Worm (Caenorhabditis elegans): ENCODE results near the gene T13A10.1.
"Not testable (repeated sequence)": the region's sequence is repeated elsewhere in the genome, so short reads cannot be mapped to it uniquely, and the experiment has no call there.

Gene T13A10.1

DNA sequence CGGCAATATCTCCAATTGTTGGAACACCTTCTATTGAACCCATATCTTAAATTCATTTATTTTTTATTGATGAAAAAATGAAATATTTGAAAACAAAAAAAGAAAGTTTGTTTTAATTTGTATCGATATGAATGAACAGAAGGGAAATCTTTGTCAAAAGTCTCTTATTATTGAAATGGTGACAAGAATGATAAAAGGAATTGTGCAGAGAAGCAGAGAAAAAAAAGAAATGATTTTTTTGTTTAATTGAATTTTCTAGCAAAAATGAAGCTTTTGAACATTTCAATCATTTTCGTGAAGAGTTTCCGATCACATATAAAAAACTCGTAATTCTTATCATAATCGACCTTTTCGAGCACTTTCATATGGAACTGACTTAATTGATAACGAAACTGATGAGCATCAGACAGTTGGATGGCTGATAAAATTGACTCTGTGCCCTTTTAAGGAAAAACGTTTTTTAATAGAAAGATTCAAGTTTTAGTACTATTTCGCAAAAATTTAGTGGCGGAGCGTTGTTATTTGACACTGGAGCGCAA lies at the start of gene T13A10.1, which contains the start of gene aat-4:
TSS of gene T13A10.1 (plus strand) at position 411 of the 539 bp plus-strand sequence.
TSS of gene aat-4 (minus strand) at position 51 of the 539 bp plus-strand sequence.
- no peak for TF ChIP-seq unc-62 (GFP tag; optimal IDR thresholded peaks at IDR 0.05)

DNA sequence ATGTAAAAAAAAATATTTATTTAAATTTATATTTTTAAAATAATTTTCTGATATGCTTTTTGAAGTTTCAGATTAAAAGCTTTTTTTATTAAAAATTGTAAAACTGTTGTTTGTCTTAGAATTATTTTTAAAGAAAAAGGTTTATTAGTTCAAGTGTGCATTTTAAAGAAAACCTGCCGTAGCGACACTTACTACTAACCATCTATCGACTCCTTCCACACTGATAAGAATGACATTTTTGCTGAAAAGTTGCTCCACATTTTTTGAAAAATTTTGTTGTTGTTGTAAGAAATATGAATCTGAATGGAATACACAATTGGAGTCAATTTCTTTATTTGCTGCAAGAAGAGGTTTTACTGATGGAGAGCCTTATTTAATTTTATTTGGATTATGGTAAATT lies 47.9 kb upstream of the T13A10.1 start, which contains the start of gene C49A9.1:
TSS of gene C49A9.1 (plus strand) at position 217 of the 400 bp plus-strand sequence.
- no peak for TF ChIP-seq unc-62 (GFP tag; optimal IDR thresholded peaks at IDR 0.05)

DNA sequence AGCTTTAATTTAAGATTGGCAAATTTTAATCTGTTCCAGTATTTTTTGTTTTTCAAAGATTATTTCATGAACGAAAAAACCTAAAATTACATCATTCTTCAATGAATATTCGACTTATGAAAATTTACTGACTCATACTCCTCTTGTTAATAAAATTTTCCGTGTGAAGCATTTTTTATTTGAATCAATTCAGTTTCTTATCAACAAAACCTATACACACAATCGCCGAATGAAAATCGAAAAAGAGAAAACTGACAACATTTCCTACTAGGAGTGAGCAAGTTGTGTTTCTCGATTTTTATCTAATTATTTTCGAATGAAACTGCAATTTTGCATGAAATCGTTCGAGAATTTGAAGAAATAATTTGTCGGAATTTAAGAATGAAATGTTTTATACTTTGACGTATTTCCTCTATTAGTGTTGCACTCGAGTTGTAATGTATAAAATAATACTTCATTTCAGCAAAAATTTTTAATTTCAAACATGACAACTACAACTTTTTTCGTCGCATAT lies 45.3 kb upstream of the T13A10.1 start, which contains the start of gene F58F9.4:
TSS of gene F58F9.4 (plus strand) at position 464 of the 514 bp plus-strand sequence.
- no peak for TF ChIP-seq unc-62 (GFP tag; optimal IDR thresholded peaks at IDR 0.05)

DNA sequence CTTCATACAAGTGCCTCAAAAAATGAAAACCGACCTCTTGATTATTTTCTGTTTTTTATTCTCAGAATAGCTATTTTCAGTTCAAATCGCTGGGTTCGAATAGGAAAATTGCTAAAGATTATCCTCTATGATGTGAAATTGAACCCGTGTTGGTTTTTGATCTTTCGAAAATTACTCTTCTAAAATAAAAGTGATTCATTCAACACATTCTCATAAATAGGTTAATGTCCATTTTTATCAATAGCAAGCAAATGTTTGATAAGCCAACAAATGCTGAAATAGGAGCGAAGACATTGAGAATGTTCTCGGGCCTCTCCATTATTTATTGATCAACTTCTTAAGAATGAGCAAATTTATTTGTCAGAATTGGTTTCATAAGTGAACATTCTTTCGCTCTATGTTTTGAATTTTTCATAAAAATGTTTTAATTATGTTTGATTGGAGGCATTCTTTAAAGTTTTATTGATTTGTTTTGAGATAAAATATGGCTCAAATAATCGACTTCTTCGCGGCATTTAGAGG lies 43.1 kb upstream of the T13A10.1 start, which contains the start of gene F58F9.3:
TSS of gene F58F9.3 (plus strand) at position 472 of the 522 bp plus-strand sequence.
- no peak for TF ChIP-seq unc-62 (GFP tag; optimal IDR thresholded peaks at IDR 0.05)

- no peak for TF ChIP-seq unc-62 (GFP tag; optimal IDR thresholded peaks at IDR 0.05)
Observed at ce11 chrIV:6237508-6238227, 38.2 kb upstream of the T13A10.1 start, which contains the start of the genes F58F9.6 and F58F9.8. Gene F58F9.6, minus strand, starts transcription at chrIV:6237608. Gene F58F9.8, plus strand, starts transcription at chrIV:6238177.

DNA sequence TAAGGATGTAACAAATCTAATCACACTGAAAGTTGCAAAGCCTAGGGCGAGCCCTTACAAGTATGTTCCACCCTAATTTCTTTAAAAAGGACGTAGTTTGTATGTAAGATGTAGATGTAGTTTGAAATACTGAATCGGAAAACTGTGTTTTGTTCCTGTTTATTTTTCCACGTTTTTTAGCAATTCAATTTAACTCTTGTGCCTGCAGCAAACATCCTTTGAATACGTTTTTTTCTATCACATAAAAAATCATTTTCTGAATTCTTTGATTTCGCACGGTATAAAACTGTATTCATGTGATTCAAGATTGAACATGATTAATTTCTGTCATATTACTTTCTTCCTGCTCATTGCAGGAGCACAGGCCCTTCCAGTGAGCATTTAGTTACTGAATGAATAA lies 35.9 kb upstream of the T13A10.1 start, which contains the start of gene F58F9.9:
TSS of gene F58F9.9 (plus strand) at position 301 of the 400 bp plus-strand sequence.
- TF ChIP-seq unc-62 (GFP tag; optimal IDR thresholded peaks at IDR 0.05): no peak

- TF ChIP-seq unc-62 (GFP tag; optimal IDR thresholded peaks at IDR 0.05): no peak
Observed at ce11 chrIV:6248486-6248885, 27.4 kb upstream of the T13A10.1 start, which contains the start of gene acox-3. Gene acox-3, minus strand, starts transcription at chrIV:6248492.

DNA sequence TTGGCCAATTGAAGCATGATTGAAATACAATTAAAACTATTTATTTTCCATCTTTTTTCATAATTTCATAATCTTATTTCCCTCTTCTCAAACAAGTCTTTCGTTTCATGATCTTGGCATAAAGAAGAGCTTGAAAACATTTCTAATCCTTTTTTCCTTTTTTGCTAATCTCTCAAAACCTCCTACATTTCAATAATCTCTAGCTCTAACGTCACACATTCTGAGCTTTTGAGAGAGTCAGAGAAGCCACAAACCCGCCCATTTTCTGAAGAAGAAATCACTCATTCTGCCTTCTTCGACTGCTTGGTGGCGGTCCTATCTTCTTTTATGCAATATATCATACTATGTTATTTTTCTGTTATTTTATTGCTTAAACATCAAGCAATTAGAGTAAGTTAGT lies 26.3 kb upstream of the T13A10.1 start, which contains the start of gene F58F9.1:
TSS of gene F58F9.1 (plus strand) at position 251 of the 400 bp plus-strand sequence.
- no peak for TF ChIP-seq unc-62 (GFP tag; optimal IDR thresholded peaks at IDR 0.05)

DNA sequence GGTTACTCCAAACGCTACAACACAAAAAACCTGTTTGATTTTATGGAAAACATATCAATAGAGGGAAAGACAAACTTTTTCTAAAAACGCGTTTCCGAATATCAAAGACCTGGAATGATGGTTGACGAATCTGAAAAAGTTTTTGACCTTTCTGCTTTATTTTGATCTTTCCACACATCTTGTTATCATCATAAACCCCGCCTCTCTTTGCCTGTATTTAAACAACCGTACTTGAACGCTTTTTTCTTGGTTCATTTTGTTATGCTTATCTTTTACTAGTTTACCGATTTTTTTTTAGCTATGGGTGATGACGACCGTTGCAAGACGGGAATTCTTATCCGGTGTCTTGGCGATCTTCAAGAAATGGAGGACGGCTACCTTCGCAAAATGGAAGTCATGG lies 22.9 kb upstream of the T13A10.1 start, which contains the start of gene T13A10.2:
TSS of gene T13A10.2 (plus strand) at position 301 of the 400 bp plus-strand sequence.
- not testable (repeated sequence) for TF ChIP-seq unc-62 (GFP tag; optimal IDR thresholded peaks at IDR 0.05)

DNA sequence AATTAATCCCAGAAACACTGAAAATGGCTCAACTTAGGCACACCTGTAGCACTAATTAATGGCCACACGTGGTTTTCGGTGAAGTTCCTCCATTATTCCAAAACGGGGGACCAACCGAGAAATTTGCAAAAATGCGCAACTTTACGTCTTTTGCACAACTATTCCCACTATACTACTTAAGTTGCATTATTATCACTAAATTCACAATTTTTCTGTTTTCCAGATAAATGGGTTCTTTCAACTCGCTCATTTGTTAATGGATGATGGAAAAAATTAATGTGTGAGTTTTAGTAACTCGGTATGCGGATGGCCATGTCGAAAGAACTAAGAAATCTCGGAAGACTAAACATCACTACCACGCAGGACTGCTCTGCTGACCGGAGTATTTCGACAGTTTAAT lies 21.2 kb upstream of the T13A10.1 start, which contains the start of gene T13A10.64:
TSS of gene T13A10.64 (plus strand) at position 301 of the 400 bp plus-strand sequence.
- TF ChIP-seq unc-62 (GFP tag; optimal IDR thresholded peaks at IDR 0.05): no peak

ce11 chrIV:6258967-6259366 lies 16.9 kb upstream of the T13A10.1 start:
- no peak for TF ChIP-seq unc-62 (GFP tag; optimal IDR thresholded peaks at IDR 0.05)

DNA sequence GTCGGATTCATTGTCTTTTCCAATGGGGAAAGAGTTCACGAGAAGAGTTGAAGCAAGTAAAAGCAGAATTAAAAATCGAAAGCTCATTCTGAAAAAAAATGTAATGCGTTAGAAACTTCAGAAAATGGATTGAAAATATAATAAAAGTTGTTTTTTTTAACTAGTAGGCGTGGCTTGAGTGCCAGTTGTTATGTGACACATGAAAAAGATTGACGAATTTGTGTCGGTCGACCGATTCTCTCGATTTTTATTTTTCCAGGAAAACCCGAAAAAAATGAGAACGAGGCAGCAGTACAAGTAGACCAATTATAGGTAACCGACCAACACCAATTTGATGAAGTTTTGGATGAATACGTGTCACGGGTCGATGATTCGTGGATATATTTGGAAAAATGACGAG lies 16.1 kb upstream of the T13A10.1 start, which contains the start of gene nlp-16:
TSS of gene nlp-16 (minus strand) at position 101 of the 400 bp plus-strand sequence.
- no peak for TF ChIP-seq unc-62 (GFP tag; optimal IDR thresholded peaks at IDR 0.05)

ce11 chrIV:6263244-6263643 lies 12.6 kb upstream of the T13A10.1 start, which contains the start of gene srv-28:
Gene srv-28, minus strand, starts transcription at chrIV:6263344.
- TF ChIP-seq unc-62 (GFP tag; optimal IDR thresholded peaks at IDR 0.05): no peak

ce11 chrIV:6266499-6266898 lies 9.4 kb upstream of the T13A10.1 start, which contains the start of gene srv-29:
Gene srv-29, minus strand, starts transcription at chrIV:6266599.
- TF ChIP-seq unc-62 (GFP tag; optimal IDR thresholded peaks at IDR 0.05): no peak

ce11 chrIV:6269346-6269745 lies 6.5 kb upstream of the T13A10.1 start, which contains the start of gene srv-30:
Gene srv-30, minus strand, starts transcription at chrIV:6269446.
- TF ChIP-seq unc-62 (GFP tag; optimal IDR thresholded peaks at IDR 0.05): no peak

Measured in whole organism, dauer.